Fruit fly (Drosophila melanogaster): ENCODE results near the gene PGS1.
A peak's percentile ranks its signal among the peaks of the same experiment; 100 is the strongest.

PGS1 gene

DNA sequence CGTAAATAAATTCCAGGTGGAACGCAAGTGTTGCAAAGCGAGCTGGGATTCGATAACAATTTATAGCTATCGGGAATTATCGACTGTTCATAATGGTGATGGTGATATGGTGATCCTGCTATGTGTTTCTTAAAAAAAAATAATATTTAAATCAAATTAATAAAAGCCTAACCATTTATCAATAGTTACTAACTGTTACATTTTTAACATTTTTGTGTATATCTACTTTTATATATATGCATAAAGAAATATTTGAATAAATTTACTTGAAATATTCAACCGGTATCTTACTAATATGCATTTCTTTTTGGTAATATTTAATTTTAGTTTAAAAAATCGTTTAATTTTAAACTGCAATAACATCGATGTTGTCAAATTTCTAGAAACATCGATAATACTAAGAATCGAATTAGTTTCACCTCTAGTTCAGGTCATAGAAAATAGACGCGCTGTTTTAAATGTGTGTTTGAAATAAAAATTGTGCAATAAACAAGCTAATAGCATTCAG, at the start of gene PGS1, which contains the start of gene gwl (continued):
- TF ChIP-seq CG15479 (GFP tag; optimal IDR thresholded peaks at IDR 0.05), result peak; percentile 5
- peak; percentile 75 for TF ChIP-seq H2.0 (GFP tag; IDR thresholded peaks at IDR 0.05)
- TF ChIP-seq prd (optimal IDR thresholded peaks at IDR 0.05), result no peak
- peak; percentile 87 for TF ChIP-seq prd (GFP tag; IDR thresholded peaks at IDR 0.05)
- TF ChIP-seq Hr3 (GFP tag; optimal IDR thresholded peaks at IDR 0.05), result peak; percentile 84
- TF ChIP-seq gfzf (GFP tag; optimal IDR thresholded peaks at IDR 0.05), result no peak
- TF ChIP-seq jigr1 (GFP tag; IDR thresholded peaks at IDR 0.05), result peak; percentile 66; the same call in 1 of the 3 replicates
- no peak for TF ChIP-seq CG10274 (GFP tag; optimal IDR thresholded peaks at IDR 0.05)
- TF ChIP-seq D19A (tag; optimal IDR thresholded peaks at IDR 0.05), result no peak
- no peak for TF ChIP-seq her (GFP tag; optimal IDR thresholded peaks at IDR 0.05)
- TF ChIP-seq CG6654 (GFP tag; optimal IDR thresholded peaks at IDR 0.05), result no peak
- TF ChIP-seq eyg (GFP tag; optimal IDR thresholded peaks at IDR 0.05), result no peak
- no peak for TF ChIP-seq CG34376 (GFP tag; optimal IDR thresholded peaks at IDR 0.05)
- peak; percentile 59 for TF ChIP-seq Ets65A (GFP tag)
- peak; percentile 33 for TF ChIP-seq ems (GFP tag; optimal IDR thresholded peaks at IDR 0.05)
- peak; percentile 52 for TF ChIP-seq inv (GFP tag; IDR thresholded peaks at IDR 0.05; ENCODE audit: partially characterized antibody)
- peak; percentile 65 for TF ChIP-seq CG18764 (GFP tag; optimal IDR thresholded peaks at IDR 0.05)
- TF ChIP-seq caup (GFP tag; optimal IDR thresholded peaks at IDR 0.05; ENCODE audit: severe bottlenecking), result no peak
- no peak for TF ChIP-seq p53 (GFP tag; optimal IDR thresholded peaks at IDR 0.05)
- TF ChIP-seq pum (GFP tag; optimal IDR thresholded peaks at IDR 0.05), result peak; percentile 34
- TF ChIP-seq CG9437 (GFP tag; optimal IDR thresholded peaks at IDR 0.05), result peak; percentile 69
- TF ChIP-seq pb (GFP tag; optimal IDR thresholded peaks at IDR 0.05), result no peak
- TF ChIP-seq gce (GFP tag; IDR thresholded peaks at IDR 0.05), result 0 out of 3 replicates have a peak, but pooled peaks have one; percentile 11
- no peak for TF ChIP-seq CG8924 (tag; optimal IDR thresholded peaks at IDR 0.05)
- TF ChIP-seq cwo (GFP tag; optimal IDR thresholded peaks at IDR 0.05), result peak; percentile 35
- peak; percentile 72 for TF ChIP-seq BEAF-32 (GFP tag; optimal IDR thresholded peaks at IDR 0.05)
- no peak for TF ChIP-seq Kr (GFP tag; optimal IDR thresholded peaks at IDR 0.05)
- peak; percentile 61 for TF ChIP-seq slou (GFP tag; optimal IDR thresholded peaks at IDR 0.05)
- no peak for TF ChIP-seq Blimp-1 (GFP tag; optimal IDR thresholded peaks at IDR 0.05)
- no peak for TF ChIP-seq CG15011 (GFP tag; optimal IDR thresholded peaks at IDR 0.05)
- peak; percentile 75 for TF ChIP-seq Fer3 (tag; optimal IDR thresholded peaks at IDR 0.05)
- TF ChIP-seq dimm (GFP tag; IDR thresholded peaks at IDR 0.05), result peak; percentile 42
- TF ChIP-seq CG2889 (GFP tag; IDR thresholded peaks at IDR 0.05), result peak; percentile 58; the same call in 1 of the 3 replicates
- TF ChIP-seq tio (GFP tag; optimal IDR thresholded peaks at IDR 0.05), result no peak
- TF ChIP-seq Ravus (GFP tag; IDR thresholded peaks at IDR 0.05), result peak; percentile 28; the same call in 1 of the 2 replicates
- peak; percentile 54 for TF ChIP-seq CG18619 (GFP tag; optimal IDR thresholded peaks at IDR 0.05)
- peak in 1 of 2 experiments; percentile 52 for TF ChIP-seq Pdp1 (GFP tag; optimal IDR thresholded peaks at IDR 0.05)
- TF ChIP-seq CG7271 (tag; optimal IDR thresholded peaks at IDR 0.05), result no peak
- TF ChIP-seq Trl (optimal IDR thresholded peaks at IDR 0.05), result no peak
- TF ChIP-seq Trl (GFP tag; optimal IDR thresholded peaks at IDR 0.05), result no peak
- peak; percentile 33; the same call in 1 of the 3 replicates for TF ChIP-seq CG14050 (GFP tag; IDR thresholded peaks at IDR 0.05)
- TF ChIP-seq row (GFP tag; IDR thresholded peaks at IDR 0.05), result peak; percentile 80
- TF ChIP-seq stc (GFP tag; IDR thresholded peaks at IDR 0.05), result peak; percentile 69
- TF ChIP-seq CG15269 (tag; optimal IDR thresholded peaks at IDR 0.05), result peak; percentile 75
- TF ChIP-seq ATbp (GFP tag; optimal IDR thresholded peaks at IDR 0.05), result no peak
- TF ChIP-seq usp (GFP tag; optimal IDR thresholded peaks at IDR 0.05), result no peak
- peak; percentile 89 for TF ChIP-seq CG14710 (tag; optimal IDR thresholded peaks at IDR 0.05)
- no peak for TF ChIP-seq chinmo (GFP tag; IDR thresholded peaks at IDR 0.05; ENCODE audit: partially characterized antibody)
- TF ChIP-seq Deaf1 (tag; optimal IDR thresholded peaks at IDR 0.05), result no peak
- peak; percentile 75 for TF ChIP-seq CG10654 (GFP tag; optimal IDR thresholded peaks at IDR 0.05)
- no peak for TF ChIP-seq Lpt (GFP tag; optimal IDR thresholded peaks at IDR 0.05)
